Worm (Caenorhabditis elegans): Measurements from ENCODE around the gene R02E4.1.

R02E4.1 gene

DNA sequence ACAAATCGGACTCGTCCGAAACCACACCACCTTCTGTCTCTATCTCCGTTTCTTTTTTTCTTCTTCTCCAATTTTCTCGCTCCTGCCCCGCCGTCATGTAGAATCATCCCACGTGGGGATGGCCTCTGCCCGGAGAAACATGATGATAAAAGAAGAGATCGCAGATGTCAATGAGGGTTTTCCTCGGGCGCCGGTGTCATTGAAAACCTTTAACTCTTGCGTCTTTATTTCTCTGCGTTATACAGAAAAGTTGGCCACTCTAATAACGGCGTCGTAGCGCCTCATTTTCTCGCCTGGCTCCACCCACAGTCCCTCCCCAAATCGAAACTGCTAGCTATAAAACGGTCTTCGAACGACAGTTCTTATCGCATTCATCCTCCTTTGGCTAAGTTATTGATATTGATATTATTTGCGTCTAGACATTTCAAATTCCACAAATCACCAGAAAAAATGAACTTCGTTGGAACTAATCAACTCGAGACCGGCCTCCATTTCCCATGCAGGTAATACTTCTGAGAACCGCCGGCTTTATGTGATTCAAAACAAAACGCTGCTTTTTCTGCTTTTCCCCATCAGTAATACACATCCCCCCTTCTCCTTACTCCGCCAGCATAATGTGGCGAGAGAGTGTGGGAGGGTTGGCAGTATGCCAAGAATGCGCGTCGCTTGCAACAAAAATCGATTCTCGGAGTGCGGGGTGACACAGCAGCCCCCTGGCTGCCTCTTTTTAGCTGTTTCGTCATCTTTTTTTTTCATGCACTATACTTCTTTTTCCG lies 40.9 kb upstream of the R02E4.1 start (continued):
- TF ChIP-seq mep-1 (tag; optimal IDR thresholded peaks at IDR 0.05) (peak; percentile 66), vab-15 (tag; optimal IDR thresholded peaks at IDR 0.05) (no peak), nhr-11 (tag; optimal IDR thresholded peaks at IDR 0.05) (no peak), xbp-1 (tag; optimal IDR thresholded peaks at IDR 0.05) (peak; percentile 32), sup-37 (GFP tag; optimal IDR thresholded peaks at IDR 0.05) (no peak), ztf-11 (tag; optimal IDR thresholded peaks at IDR 0.05) (peak in 1 of 2 experiments; percentile 16), F16B12.6 (tag; optimal IDR thresholded peaks at IDR 0.05) (peak; percentile 10), hpl-2 (GFP tag; optimal IDR thresholded peaks at IDR 0.05) (no peak), alr-1 (tag; optimal IDR thresholded peaks at IDR 0.05; ENCODE audit: borderline replicate concordance) (no peak), snu-23 (GFP tag; optimal IDR thresholded peaks at IDR 0.05) (peak; percentile 85), unc-130 (tag; optimal IDR thresholded peaks at IDR 0.05) (peak; percentile 78), ceh-82 (tag; optimal IDR thresholded peaks at IDR 0.05) (peak; percentile 40 to 58 (median 58)), nhr-19 (GFP tag; conservative IDR thresholded peaks at IDR 0.05) (peak; percentile 73), lin-35 (GFP tag; optimal IDR thresholded peaks at IDR 0.05) (peak; percentile 43 to 60), snpc-4 (tag; optimal IDR thresholded peaks at IDR 0.05) (peak; percentile 7), lsy-2 (tag; optimal IDR thresholded peaks at IDR 0.05) (peak; percentile 11 to 76), fkh-10 (GFP tag; optimal IDR thresholded peaks at IDR 0.05) (peak; percentile 64), ceh-63 (GFP tag; optimal IDR thresholded peaks at IDR 0.05) (no peak), nhr-28 (tag; optimal IDR thresholded peaks at IDR 0.05) (no peak), dsc-1 (tag; optimal IDR thresholded peaks at IDR 0.05) (peak; percentile 44), mef-2 (tag; optimal IDR thresholded peaks at IDR 0.05) (peak; percentile 28), tbx-2 (tag; optimal IDR thresholded peaks at IDR 0.05) (peak; percentile 79), aha-1 (tag; optimal IDR thresholded peaks at IDR 0.05) (no peak), swsn-7 (tag; optimal IDR thresholded peaks at IDR 0.05) (peak; percentile 64), lin-14 (GFP tag; optimal IDR thresholded peaks at IDR 0.05) (peak; percentile 92), egl-13 (tag; optimal IDR thresholded peaks at IDR 0.05) (peak; percentile 52), nhr-47 (tag; optimal IDR thresholded peaks at IDR 0.05) (peak; percentile 64), nhr-71 (tag; optimal IDR thresholded peaks at IDR 0.05) (peak; percentile 89), nhr-90 (tag; optimal IDR thresholded peaks at IDR 0.05; ENCODE audit: poor library complexity) (peak; percentile 79), ets-5 (GFP tag; IDR thresholded peaks at IDR 0.05) (0 out of 2 replicates have a peak, but pooled peaks have one; percentile 14), pax-3 (tag; optimal IDR thresholded peaks at IDR 0.05) (peak; percentile 19), nhr-20 (tag; optimal IDR thresholded peaks at IDR 0.05) (peak; percentile 91), lin-15B (tag; optimal IDR thresholded peaks at IDR 0.05) (no peak), fkh-8 (tag; optimal IDR thresholded peaks at IDR 0.05) (peak; percentile 87), mdl-1 (tag; optimal IDR thresholded peaks at IDR 0.05) (peak; percentile 48 to 99), mab-9 (GFP tag; IDR thresholded peaks at IDR 0.05) (no peak; the same call in 1 of the 2 replicates)

DNA sequence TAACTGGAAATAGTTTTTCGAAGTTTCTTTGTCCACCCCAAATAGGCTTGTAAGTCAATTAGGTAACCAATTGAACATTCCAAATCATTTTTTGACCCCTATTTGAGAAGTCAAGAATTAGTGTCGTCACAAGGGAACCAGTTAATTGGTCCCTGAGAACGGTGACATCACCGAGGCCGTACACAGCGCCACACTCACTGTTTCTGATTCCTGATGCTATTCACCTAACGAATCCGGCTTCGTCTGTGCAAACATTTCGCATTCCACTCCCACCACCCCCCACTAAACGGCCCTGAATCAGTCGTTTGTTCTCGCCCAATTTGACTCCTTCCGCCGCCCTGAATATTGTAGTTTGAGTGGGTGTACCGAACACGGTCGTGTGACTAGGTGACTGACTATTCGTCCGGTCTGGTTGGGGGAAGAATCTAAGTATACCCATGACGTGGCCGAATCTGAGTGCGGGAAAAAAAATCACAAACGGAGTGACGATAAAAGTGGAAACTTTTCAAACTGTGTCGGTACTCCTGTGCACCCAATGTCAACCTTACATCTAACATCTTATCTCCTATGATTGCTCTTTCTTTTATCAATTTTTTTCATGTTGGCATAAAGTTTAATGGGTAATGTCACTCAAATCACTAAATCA lies 39.9 kb upstream of the R02E4.1 start:
- peak; percentile 59 for TF ChIP-seq elt-2 (tag; optimal IDR thresholded peaks at IDR 0.05)
- peak; percentile 2 for TF ChIP-seq snu-23 (GFP tag; optimal IDR thresholded peaks at IDR 0.05)
- no peak for TF ChIP-seq nhr-47 (tag; optimal IDR thresholded peaks at IDR 0.05)
- peak; percentile 28 for TF ChIP-seq nhr-71 (tag; optimal IDR thresholded peaks at IDR 0.05)
- no peak for TF ChIP-seq alr-1 (tag; optimal IDR thresholded peaks at IDR 0.05; ENCODE audit: borderline replicate concordance)
- TF ChIP-seq skn-1 (tag; optimal IDR thresholded peaks at IDR 0.05): peak; percentile 53
- peak in 2 of 6 experiments; percentile 6 to 22 for TF ChIP-seq elt-3 (tag; optimal IDR thresholded peaks at IDR 0.05)
- no peak for TF ChIP-seq unc-130 (tag; optimal IDR thresholded peaks at IDR 0.05)
- no peak for TF ChIP-seq dpl-1 (GFP tag; optimal IDR thresholded peaks at IDR 0.05)
- TF ChIP-seq lin-14 (GFP tag; optimal IDR thresholded peaks at IDR 0.05): peak; percentile 57
- TF ChIP-seq snpc-4 (tag; optimal IDR thresholded peaks at IDR 0.05): no peak
- TF ChIP-seq nhr-85 (tag): peak; percentile 76
- peak; percentile 16 for TF ChIP-seq nhr-90 (tag; optimal IDR thresholded peaks at IDR 0.05; ENCODE audit: poor library complexity)
- peak in 1 of 2 experiments; percentile 31 for TF ChIP-seq mdl-1 (tag; optimal IDR thresholded peaks at IDR 0.05)
- TF ChIP-seq lin-35 (GFP tag; optimal IDR thresholded peaks at IDR 0.05): peak in 1 of 2 experiments; percentile 60
- 0 out of 2 replicates have a peak, but pooled peaks have one; percentile 12 for TF ChIP-seq unc-98 (GFP tag; IDR thresholded peaks at IDR 0.05)
- no peak for TF ChIP-seq efl-3 (GFP tag; optimal IDR thresholded peaks at IDR 0.05)
- TF ChIP-seq mep-1 (tag; optimal IDR thresholded peaks at IDR 0.05): peak; percentile 4
- peak; percentile 34 for TF ChIP-seq rnt-1 (tag; optimal IDR thresholded peaks at IDR 0.05)
- TF ChIP-seq nhr-20 (tag; optimal IDR thresholded peaks at IDR 0.05): peak; percentile 33
- no peak for TF ChIP-seq ceh-63 (GFP tag; optimal IDR thresholded peaks at IDR 0.05)
- TF ChIP-seq efl-1 (optimal IDR thresholded peaks at IDR 0.05): no peak
- peak in 1 of 2 experiments; percentile 92 for TF ChIP-seq efl-1 (GFP tag; optimal IDR thresholded peaks at IDR 0.05 in 1 of 2)
